Fruit fly (Drosophila melanogaster) Kc167 (cell line): ENCODE data around the gene CG5171.

Experiments
- h ChIP-seq: fragments of >200 bp; optimal IDR thresholded peaks from 3 replicates; lab custom pipeline; 2018; ENCODE audit warnings: missing external identifiers
- insv ChIP-seq: fragments of >200 bp; optimal IDR thresholded peaks from 3 replicates; lab custom pipeline; 2018; ENCODE audit warnings: missing external identifiers

- no peak for TF ChIP-seq insv (lab: Kevin White, UChicago)
- no peak for TF ChIP-seq h
These were observed 51.0 kb downstream of the CG5171 start for dm6 chr2L:7452093-7452492.
